Fruit fly (Drosophila melanogaster) whole organism, prepupa: ENCODE measurements around the gene CG43390.

Source experiments
- Blimp-1 ChIP-seq: fragments of 200-800 bp; sonication (Bioruptor generic); optimal IDR thresholded peaks from 3 replicates; lab custom pipeline; 2017; ENCODE audit warnings: missing biosample characterization, missing genetic modification characterization, mild to moderate bottlenecking, moderate library complexity, missing genetic modification reagents
- CG15336 ChIP-seq: fragments of 200-800 bp; sonication (Bioruptor generic); IDR thresholded peaks from 2 replicates; pipeline ENCODE4 v1.3.6; 2022; ENCODE audit warnings: missing biosample characterization, missing genetic modification characterization
- CG7368 ChIP-seq: fragments of 200-800 bp; sonication (Bioruptor generic); optimal IDR thresholded peaks from 3 replicates; lab custom pipeline; 2016; ENCODE audit warnings: missing biosample characterization, missing genetic modification characterization
- CG9139 ChIP-seq: fragments of 200-800 bp; sonication (Bioruptor generic); optimal IDR thresholded peaks from 3 replicates; lab custom pipeline; 2017; ENCODE audit warnings: missing biosample characterization, mild to moderate bottlenecking, missing genetic modification characterization
- Ets21C ChIP-seq: fragments of 200-800 bp; sonication (Bioruptor generic); optimal IDR thresholded peaks from 3 replicates; lab custom pipeline; 2016; ENCODE audit warnings: missing biosample characterization, missing genetic modification characterization
- Met ChIP-seq: fragments of 200-800 bp; sonication (Bioruptor generic); optimal IDR thresholded peaks from 3 replicates; lab custom pipeline; 2016; ENCODE audit warnings: missing biosample characterization, missing genetic modification characterization
- OdsH ChIP-seq: fragments of 200-800 bp; sonication (Bioruptor generic); optimal IDR thresholded peaks from 3 replicates; lab custom pipeline; 2016; ENCODE audit warnings: missing biosample characterization, missing genetic modification characterization
- Smox ChIP-seq: fragments of 200-800 bp; sonication (Bioruptor generic); optimal IDR thresholded peaks from 3 replicates; lab custom pipeline; 2016; ENCODE audit warnings: missing biosample characterization, missing genetic modification characterization
- Sox102F ChIP-seq: fragments of 200-800 bp; sonication (Bioruptor generic); optimal IDR thresholded peaks from 2 replicates; lab custom pipeline; 2016; ENCODE audit warnings: missing biosample characterization, mild to moderate bottlenecking, missing genetic modification characterization
- fd59A ChIP-seq: fragments of 200-800 bp; sonication (Bioruptor generic); optimal IDR thresholded peaks from 2 replicates; lab custom pipeline; 2017; ENCODE audit warnings: missing biosample characterization, mild to moderate bottlenecking, missing genetic modification characterization, missing genetic modification reagents
- spab ChIP-seq: fragments of 200-800 bp; sonication (Bioruptor generic); optimal IDR thresholded peaks from 2 replicates; lab custom pipeline; 2017; ENCODE audit warnings: missing biosample characterization, mild to moderate bottlenecking, missing genetic modification characterization, missing genetic modification reagents

DNA sequence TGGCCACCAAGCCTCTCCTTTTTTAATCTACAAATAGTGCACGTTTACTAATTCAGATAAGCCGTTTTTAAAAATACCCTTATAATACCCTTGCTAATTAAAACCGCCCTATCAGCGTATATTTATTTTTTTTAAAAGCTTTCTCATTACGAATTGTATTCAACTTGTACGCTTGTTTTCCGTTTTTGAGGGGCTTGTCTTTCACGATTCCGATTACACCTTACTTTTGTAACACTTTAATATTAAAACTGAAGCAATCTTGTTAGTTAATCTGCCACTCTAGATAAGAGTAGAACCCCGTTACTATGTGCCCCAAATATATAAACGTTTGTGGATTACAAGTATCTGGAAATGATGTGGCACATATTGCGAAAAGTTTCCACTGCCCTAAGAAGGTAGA lies 43.0 kb upstream of the CG43390 start:
- no peak for TF ChIP-seq Ets21C
- no peak for TF ChIP-seq OdsH (GFP tag; lab: Kevin White, UChicago)
- TF ChIP-seq CG9139 (GFP tag; lab: Kevin White, UChicago), result no peak
- no peak for TF ChIP-seq CG15336 (GFP tag; lab: Robert Waterston, UW)
- no peak for TF ChIP-seq Sox102F (GFP tag; lab: Kevin White, UChicago)
- no peak for TF ChIP-seq Blimp-1 (GFP tag; lab: Kevin White, UChicago)
- no peak for TF ChIP-seq spab (GFP tag; lab: Kevin White, UChicago)
- no peak for TF ChIP-seq Met (GFP tag; lab: Kevin White, UChicago)
- TF ChIP-seq fd59A (GFP tag; lab: Kevin White, UChicago), result no peak
- TF ChIP-seq CG7368, result no peak
- no peak for TF ChIP-seq Smox (GFP tag; lab: Kevin White, UChicago)
